Fruit fly (Drosophila melanogaster): ENCODE data around the gene CG31313.

dm6 chr3R:14555021-14555420, 12.2 kb downstream of the CG31313 start:
- TF ChIP-seq woc (GFP tag; optimal IDR thresholded peaks at IDR 0.05) (no peak), ey (GFP tag; optimal IDR thresholded peaks at IDR 0.05) (no peak), dl (GFP tag; optimal IDR thresholded peaks at IDR 0.05; ENCODE audit: insufficient read depth in 1 of 2, partially characterized antibody in 2 of 2) (no peak), usp (GFP tag; optimal IDR thresholded peaks at IDR 0.05) (no peak), Vsx2 (GFP tag; optimal IDR thresholded peaks at IDR 0.05; ENCODE audit: partially characterized antibody) (no peak), lola (GFP tag; optimal IDR thresholded peaks at IDR 0.05) (no peak), psq (GFP tag; optimal IDR thresholded peaks at IDR 0.05) (no peak), Dfd (GFP tag; optimal IDR thresholded peaks at IDR 0.05) (no peak), CG9705 (GFP tag; optimal IDR thresholded peaks at IDR 0.05) (no peak), br (GFP tag; optimal IDR thresholded peaks at IDR 0.05) (no peak), Hr78 (GFP tag; optimal IDR thresholded peaks at IDR 0.05) (no peak)
